Worm (Caenorhabditis elegans): ENCODE measurements around the gene F49C12.3.
"Not testable (repeated sequence)": the region's sequence is repeated elsewhere in the genome, so short reads cannot be mapped to it uniquely, and the experiment has no call there.

F49C12.3 gene

ce11 chrIV:9269796-9270195, 30.4 kb upstream of the F49C12.3 start, which contains the start of gene flh-3:
TSS of gene flh-3 (plus strand) at chrIV:9270096.
- TF ChIP-seq him-1 (tag; optimal IDR thresholded peaks at IDR 0.05) (no peak), dao-5 (tag; optimal IDR thresholded peaks at IDR 0.05) (no peak), W03F9.2 (tag; optimal IDR thresholded peaks at IDR 0.05) (no peak)

ce11 chrIV:9274008-9274529, 26.2 kb upstream of the F49C12.3 start, which contains the start of gene nmy-3:
TSS of gene nmy-3 (plus strand) at chrIV:9274479.
- no peak for TF ChIP-seq W03F9.2 (tag; optimal IDR thresholded peaks at IDR 0.05)
- no peak for TF ChIP-seq dao-5 (tag; optimal IDR thresholded peaks at IDR 0.05)
- TF ChIP-seq him-1 (tag; optimal IDR thresholded peaks at IDR 0.05): no peak

ce11 chrIV:9286305-9286704, 13.9 kb upstream of the F49C12.3 start, which contains the start of gene nhr-267:
TSS of gene nhr-267 (minus strand) at chrIV:9286405.
- not testable (repeated sequence) for TF ChIP-seq dao-5, W03F9.2, him-1 (tag; optimal IDR thresholded peaks at IDR 0.05)

- TF ChIP-seq W03F9.2 (tag; optimal IDR thresholded peaks at IDR 0.05) (no peak), dao-5 (tag; optimal IDR thresholded peaks at IDR 0.05) (no peak), him-1 (tag; optimal IDR thresholded peaks at IDR 0.05) (no peak)
Measured at ce11 chrIV:9289635-9290034, 10.6 kb upstream of the F49C12.3 start.

ce11 chrIV:9293825-9294224, 6.4 kb upstream of the F49C12.3 start, which contains the start of gene nhr-264:
TSS of gene nhr-264 (minus strand) at chrIV:9293925.
- TF ChIP-seq him-1, dao-5, W03F9.2 (tag; optimal IDR thresholded peaks at IDR 0.05): not testable (repeated sequence)

- TF ChIP-seq him-1 (tag; optimal IDR thresholded peaks at IDR 0.05) (no peak), W03F9.2 (tag; optimal IDR thresholded peaks at IDR 0.05) (no peak), dao-5 (tag; optimal IDR thresholded peaks at IDR 0.05) (no peak)
Measured at ce11 chrIV:9296285-9296684, 3.9 kb upstream of the F49C12.3 start, which contains the start of gene F49C12.1. TSS of gene F49C12.1 (minus strand) at chrIV:9296354.

ce11 chrIV:9299145-9299544, 1.1 kb upstream of the F49C12.3 start, which contains the start of gene F49C12.2:
TSS of gene F49C12.2 (minus strand) at chrIV:9299245.
- TF ChIP-seq dao-5 (tag; optimal IDR thresholded peaks at IDR 0.05) (no peak), W03F9.2 (tag; optimal IDR thresholded peaks at IDR 0.05) (no peak), him-1 (tag; optimal IDR thresholded peaks at IDR 0.05) (no peak)

- no peak for TF ChIP-seq him-1 (tag; optimal IDR thresholded peaks at IDR 0.05)
- TF ChIP-seq dao-5 (tag; optimal IDR thresholded peaks at IDR 0.05): no peak
- TF ChIP-seq W03F9.2 (tag; optimal IDR thresholded peaks at IDR 0.05): no peak
Measured at ce11 chrIV:9303994-9304393, 3.8 kb downstream of the F49C12.3 start, which contains the start of gene F49C12.4. TSS of gene F49C12.4 (minus strand) at chrIV:9304094.

- TF ChIP-seq dao-5 (tag; optimal IDR thresholded peaks at IDR 0.05) (no peak), him-1 (tag; optimal IDR thresholded peaks at IDR 0.05) (no peak), W03F9.2 (tag; optimal IDR thresholded peaks at IDR 0.05) (no peak)
Measured at ce11 chrIV:9304617-9305016, 4.4 kb downstream of the F49C12.3 start, which contains the start of gene F49C12.5. TSS of gene F49C12.5 (plus strand) at chrIV:9304917.

- TF ChIP-seq dao-5 (tag; optimal IDR thresholded peaks at IDR 0.05) (no peak), him-1 (tag; optimal IDR thresholded peaks at IDR 0.05) (no peak), W03F9.2 (tag; optimal IDR thresholded peaks at IDR 0.05) (no peak)
Measured at ce11 chrIV:9308975-9309374, 8.7 kb downstream of the F49C12.3 start, which contains the start of gene F49C12.6. TSS of gene F49C12.6 (minus strand) at chrIV:9309075.

- no peak for TF ChIP-seq him-1 (tag; optimal IDR thresholded peaks at IDR 0.05)
- TF ChIP-seq W03F9.2 (tag; optimal IDR thresholded peaks at IDR 0.05): no peak
- no peak for TF ChIP-seq dao-5 (tag; optimal IDR thresholded peaks at IDR 0.05)
Measured at ce11 chrIV:9310935-9311566, 10.8 kb downstream of the F49C12.3 start.

- TF ChIP-seq W03F9.2, him-1, dao-5 (tag; optimal IDR thresholded peaks at IDR 0.05): not testable (repeated sequence)
Measured at ce11 chrIV:9312827-9313226, 12.6 kb downstream of the F49C12.3 start, which contains the start of gene F49C12.7. TSS of gene F49C12.7 (minus strand) at chrIV:9312927.

- TF ChIP-seq W03F9.2 (tag; optimal IDR thresholded peaks at IDR 0.05) (peak; percentile 55), dao-5 (tag; optimal IDR thresholded peaks at IDR 0.05) (no peak), him-1 (tag; optimal IDR thresholded peaks at IDR 0.05) (no peak)
Measured at ce11 chrIV:9316068-9316681, 15.9 kb downstream of the F49C12.3 start, which contains the start of the genes F49C12.9 and rpn-7. TSS of gene F49C12.9 (minus strand) at chrIV:9316215. TSS of gene rpn-7 (plus strand) at chrIV:9316631.
